Fruit fly (Drosophila melanogaster): ENCODE measurements around the gene CG15005.

CG15005 gene

dm6 chr3L:4252862-4253610 is 48.9 kb upstream of the CG15005 start (continued):
- TF ChIP-seq NFAT (GFP tag; IDR thresholded peaks at IDR 0.05) = no peak
- no peak for TF ChIP-seq CG12104 (GFP tag; optimal IDR thresholded peaks at IDR 0.05)
- no peak for TF ChIP-seq CG16863 (GFP tag; optimal IDR thresholded peaks at IDR 0.05)
- no peak for TF ChIP-seq stc (GFP tag; IDR thresholded peaks at IDR 0.05)
- TF ChIP-seq CG2199 (GFP tag; IDR thresholded peaks at IDR 0.05) = 0 out of 3 replicates have a peak, but pooled peaks have one; percentile 27
- TF ChIP-seq otp (GFP tag; IDR thresholded peaks at IDR 0.05) = no peak; the same call in 2 of the 3 replicates
- TF ChIP-seq jing (GFP tag; optimal IDR thresholded peaks at IDR 0.05) = no peak
- no peak for TF ChIP-seq CG9876 (GFP tag; optimal IDR thresholded peaks at IDR 0.05)
- TF ChIP-seq nerfin-1 (tag; optimal IDR thresholded peaks at IDR 0.05) = peak; percentile 88
- no peak for TF ChIP-seq ash1 (GFP tag; optimal IDR thresholded peaks at IDR 0.05)
- no peak for TF ChIP-seq CG14014 (GFP tag; IDR thresholded peaks at IDR 0.05)
- TF ChIP-seq Fer3 (tag; optimal IDR thresholded peaks at IDR 0.05) = no peak
- TF ChIP-seq CG43689 (GFP tag; IDR thresholded peaks at IDR 0.05) = no peak
- TF ChIP-seq bowl (GFP tag; IDR thresholded peaks at IDR 0.05) = no peak
- TF ChIP-seq CG5180 (GFP tag; optimal IDR thresholded peaks at IDR 0.05) = no peak
- no peak for TF ChIP-seq caup (GFP tag; optimal IDR thresholded peaks at IDR 0.05; ENCODE audit: severe bottlenecking)
- no peak for TF ChIP-seq CG14050 (GFP tag; IDR thresholded peaks at IDR 0.05)
- peak; percentile 81 for TF ChIP-seq Lpt (GFP tag; optimal IDR thresholded peaks at IDR 0.05)
- no peak for TF ChIP-seq tgo (GFP tag; IDR thresholded peaks at IDR 0.05)
- no peak for TF ChIP-seq aop (GFP tag; IDR thresholded peaks at IDR 0.05)
- TF ChIP-seq ham (GFP tag; IDR thresholded peaks at IDR 0.05) = no peak
- TF ChIP-seq Optix (GFP tag; IDR thresholded peaks at IDR 0.05) = no peak
- no peak for TF ChIP-seq kah (GFP tag; optimal IDR thresholded peaks at IDR 0.05)
- no peak for TF ChIP-seq CG9215 (GFP tag; IDR thresholded peaks at IDR 0.05)
- no peak for TF ChIP-seq pb (GFP tag; optimal IDR thresholded peaks at IDR 0.05)
- TF ChIP-seq Sox102F (GFP tag; optimal IDR thresholded peaks at IDR 0.05) = no peak
- no peak for TF ChIP-seq onecut (GFP tag; IDR thresholded peaks at IDR 0.05)
- TF ChIP-seq Atf-2 (GFP tag; optimal IDR thresholded peaks at IDR 0.05) = no peak
- TF ChIP-seq psq (GFP tag; optimal IDR thresholded peaks at IDR 0.05) = peak; percentile 74
- no peak for TF ChIP-seq CG11085 (GFP tag; IDR thresholded peaks at IDR 0.05)
- TF ChIP-seq CG10654 (GFP tag; optimal IDR thresholded peaks at IDR 0.05) = no peak
- no peak for TF ChIP-seq Dll (GFP tag; IDR thresholded peaks at IDR 0.05; ENCODE audit: partially characterized antibody)
- TF ChIP-seq zf30C (GFP tag; optimal IDR thresholded peaks at IDR 0.05) = peak; percentile 89
- no peak for TF ChIP-seq pfk (GFP tag; optimal IDR thresholded peaks at IDR 0.05)
- no peak for TF ChIP-seq NC2α (GFP tag; optimal IDR thresholded peaks at IDR 0.05)
- TF ChIP-seq Max (GFP tag; optimal IDR thresholded peaks at IDR 0.05) = no peak
- no peak for TF ChIP-seq fru (optimal IDR thresholded peaks at IDR 0.05)

- TF ChIP-seq CG7357 (GFP tag; IDR thresholded peaks at IDR 0.05) = no peak
- TF ChIP-seq Dbx (GFP tag; IDR thresholded peaks at IDR 0.05) = no peak
- TF ChIP-seq CG42726 (GFP tag; IDR thresholded peaks at IDR 0.05; ENCODE audit: partially characterized antibody) = no peak
- TF ChIP-seq CG31441 (GFP tag; IDR thresholded peaks at IDR 0.05) = peak; percentile 48; the same call in 1 of the 2 replicates
- no peak for TF ChIP-seq YL-1 (GFP tag; optimal IDR thresholded peaks at IDR 0.05)
- no peak for TF ChIP-seq CG7556 (GFP tag; optimal IDR thresholded peaks at IDR 0.05)
- no peak for TF ChIP-seq CG10654 (GFP tag; optimal IDR thresholded peaks at IDR 0.05)
- no peak for TF ChIP-seq CG9817 (tag; optimal IDR thresholded peaks at IDR 0.05)
- no peak for TF ChIP-seq CG10274 (GFP tag; optimal IDR thresholded peaks at IDR 0.05)
- no peak for TF ChIP-seq Dad (GFP tag; optimal IDR thresholded peaks at IDR 0.05)
- TF ChIP-seq Med (GFP tag) = peak; percentile 43
- no peak for TF ChIP-seq CG16863 (GFP tag; optimal IDR thresholded peaks at IDR 0.05)
- no peak for TF ChIP-seq CG10565 (GFP tag; optimal IDR thresholded peaks at IDR 0.05)
- TF ChIP-seq da (GFP tag; optimal IDR thresholded peaks at IDR 0.05) = no peak
- TF ChIP-seq ttk (GFP tag; IDR thresholded peaks at IDR 0.05) = no peak
- TF ChIP-seq CG1529 (GFP tag; optimal IDR thresholded peaks at IDR 0.05) = no peak
- no peak for TF ChIP-seq hth (optimal IDR thresholded peaks at IDR 0.05)
Measured at dm6 chr3L:4252121-4252861, 48.2 kb upstream of the CG15005 start.
